Worm (Caenorhabditis elegans): ENCODE results near the gene F09E5.3.

F09E5.3 gene

ce11 chrII:5350357-5350756, 23.4 kb upstream of the F09E5.3 start, which contains the start of gene F09E5.8:
Gene F09E5.8 (plus strand): TSS chrII:5350669.
- peak; percentile 41; the same call in 1 of the 2 replicates for TF ChIP-seq ceh-45 (GFP tag; IDR thresholded peaks at IDR 0.05)

- TF ChIP-seq sox-4 (tag; optimal IDR thresholded peaks at IDR 0.05) (no peak), C38D4.7 (GFP tag; optimal IDR thresholded peaks at IDR 0.05) (no peak), ztf-16 (tag; optimal IDR thresholded peaks at IDR 0.05) (no peak), hlh-13 (GFP tag; optimal IDR thresholded peaks at IDR 0.05) (no peak), pqm-1 (tag; optimal IDR thresholded peaks at IDR 0.05) (no peak), nfya-1 (tag; optimal IDR thresholded peaks at IDR 0.05) (no peak), dve-1 (tag; optimal IDR thresholded peaks at IDR 0.05) (no peak), tbx-2 (tag; optimal IDR thresholded peaks at IDR 0.05) (no peak), tbx-7 (tag; optimal IDR thresholded peaks at IDR 0.05) (no peak)
Measured at ce11 chrII:5351799-5352198, 22.0 kb upstream of the F09E5.3 start, which contains the start of gene F09E5.7. Gene F09E5.7 (plus strand): TSS chrII:5352099.

ce11 chrII:5353642-5354041, 20.2 kb upstream of the F09E5.3 start:
- TF ChIP-seq elt-2 (tag; optimal IDR thresholded peaks at IDR 0.05), result peak; percentile 9
- TF ChIP-seq hlh-6 (tag; optimal IDR thresholded peaks at IDR 0.05), result no peak
- no peak for TF ChIP-seq Y22D7AL.16 (tag; optimal IDR thresholded peaks at IDR 0.05)

ce11 chrII:5355384-5355783, 18.4 kb upstream of the F09E5.3 start, which contains the start of gene srg-69:
Gene srg-69 (plus strand): TSS chrII:5355684.
- TF ChIP-seq ceh-19 (GFP tag; optimal IDR thresholded peaks at IDR 0.05), result no peak
- TF ChIP-seq unc-55 (GFP tag; optimal IDR thresholded peaks at IDR 0.05), result no peak
- TF ChIP-seq unc-86 (tag; optimal IDR thresholded peaks at IDR 0.05), result no peak
- TF ChIP-seq pax-1 (tag; optimal IDR thresholded peaks at IDR 0.05), result no peak
- no peak for TF ChIP-seq fkh-6 (tag; optimal IDR thresholded peaks at IDR 0.05)
- TF ChIP-seq elt-4 (tag; optimal IDR thresholded peaks at IDR 0.05), result no peak
- TF ChIP-seq pat-9 (tag; optimal IDR thresholded peaks at IDR 0.05), result no peak
- no peak for TF ChIP-seq syd-9 (tag; optimal IDR thresholded peaks at IDR 0.05)
- TF ChIP-seq ztf-16 (tag; optimal IDR thresholded peaks at IDR 0.05), result no peak

ce11 chrII:5358137-5358745, 15.6 kb upstream of the F09E5.3 start, which contains the start of the genes F09E5.11 and bmy-1:
Gene F09E5.11 (minus strand): TSS chrII:5358187.
Gene bmy-1 (plus strand): TSS chrII:5358695.
- TF ChIP-seq F13H6.1 (tag; optimal IDR thresholded peaks at IDR 0.05), result peak; percentile 27
- peak; percentile 10 for TF ChIP-seq ceh-48 (tag; optimal IDR thresholded peaks at IDR 0.05)
- peak; percentile 70 for TF ChIP-seq rnt-1 (tag; optimal IDR thresholded peaks at IDR 0.05)
- no peak for TF ChIP-seq ama-1 (optimal IDR thresholded peaks at IDR 0.05)
- peak; percentile 77 for TF ChIP-seq zip-5 (tag; optimal IDR thresholded peaks at IDR 0.05)
- TF ChIP-seq ceh-18 (tag; optimal IDR thresholded peaks at IDR 0.05), result peak; percentile 55
- no peak for TF ChIP-seq eyg-1 (tag; optimal IDR thresholded peaks at IDR 0.05)
- no peak for TF ChIP-seq pros-1 (tag; optimal IDR thresholded peaks at IDR 0.05)
- no peak for TF ChIP-seq unc-3 (GFP tag; conservative IDR thresholded peaks at IDR 0.05)
- peak; percentile 28 for TF ChIP-seq unc-3 (tag; optimal IDR thresholded peaks at IDR 0.05)
- TF ChIP-seq ceh-30 (tag; optimal IDR thresholded peaks at IDR 0.05), result no peak
- TF ChIP-seq lim-6 (tag; optimal IDR thresholded peaks at IDR 0.05), result peak; percentile 85
- no peak for TF ChIP-seq che-1 (tag; optimal IDR thresholded peaks at IDR 0.05)
- peak; percentile 52 for TF ChIP-seq ceh-14 (tag; optimal IDR thresholded peaks at IDR 0.05)
- peak; percentile 43 for TF ChIP-seq ahr-1 (tag; optimal IDR thresholded peaks at IDR 0.05)
- peak; percentile 66 for TF ChIP-seq unc-86 (tag; optimal IDR thresholded peaks at IDR 0.05)
- TF ChIP-seq tbx-7 (tag; optimal IDR thresholded peaks at IDR 0.05), result peak; percentile 87
- peak; percentile 46 for TF ChIP-seq unc-42 (tag; optimal IDR thresholded peaks at IDR 0.05)
- TF ChIP-seq pat-9 (tag; optimal IDR thresholded peaks at IDR 0.05), result no peak
- TF ChIP-seq pqm-1 (tag; optimal IDR thresholded peaks at IDR 0.05), result no peak
- TF ChIP-seq sdc-2 (tag; optimal IDR thresholded peaks at IDR 0.05), result peak; percentile 40
- peak; percentile 86 for TF ChIP-seq ref-2 (tag; optimal IDR thresholded peaks at IDR 0.05)
- peak; percentile 49 for TF ChIP-seq dmd-4 (tag; optimal IDR thresholded peaks at IDR 0.05; ENCODE audit: borderline replicate concordance)
- no peak for TF ChIP-seq ceh-45 (GFP tag; IDR thresholded peaks at IDR 0.05)
- TF ChIP-seq fax-1 (tag; optimal IDR thresholded peaks at IDR 0.05), result peak; percentile 61
- peak; percentile 97 for TF ChIP-seq ceh-31 (tag; optimal IDR thresholded peaks at IDR 0.05)
- TF ChIP-seq nfya-1 (tag; optimal IDR thresholded peaks at IDR 0.05), result peak; percentile 53
- peak; percentile 61 for TF ChIP-seq hlh-13 (GFP tag; optimal IDR thresholded peaks at IDR 0.05)
- no peak for TF ChIP-seq ceh-19 (GFP tag; optimal IDR thresholded peaks at IDR 0.05)
- peak; percentile 85 for TF ChIP-seq mec-3 (tag; optimal IDR thresholded peaks at IDR 0.05; ENCODE audit: borderline replicate concordance)
- no peak for TF ChIP-seq odd-2 (tag; optimal IDR thresholded peaks at IDR 0.05)
- TF ChIP-seq sox-4 (tag; optimal IDR thresholded peaks at IDR 0.05), result no peak
- TF ChIP-seq elt-4 (tag; optimal IDR thresholded peaks at IDR 0.05), result no peak

Measured in whole organism, late embryonic.